Fruit fly (Drosophila melanogaster): Measurements from ENCODE around the gene CG33654.

- TF ChIP-seq CG34367 (tag; optimal IDR thresholded peaks at IDR 0.05) (no peak), Ets98B (GFP tag; IDR thresholded peaks at IDR 0.05) (no peak), CG32121 (GFP tag; IDR thresholded peaks at IDR 0.05) (no peak), rn (GFP tag; IDR thresholded peaks at IDR 0.05) (no peak), CG8159 (tag; optimal IDR thresholded peaks at IDR 0.05) (no peak), CG17806 (tag; optimal IDR thresholded peaks at IDR 0.05) (no peak), gl (tag; optimal IDR thresholded peaks at IDR 0.05) (no peak), CG10348 (GFP tag; IDR thresholded peaks at IDR 0.05) (no peak), Pif1A (GFP tag; optimal IDR thresholded peaks at IDR 0.05) (no peak), CG15710 (tag; optimal IDR thresholded peaks at IDR 0.05) (no peak), EcR (GFP tag; optimal IDR thresholded peaks at IDR 0.05) (no peak), CG13204 (GFP tag; optimal IDR thresholded peaks at IDR 0.05) (no peak), Pif1B (GFP tag; optimal IDR thresholded peaks at IDR 0.05) (no peak)
Measured at dm6 chr3R:9596615-9597014, 13.6 kb upstream of the CG33654 start.

All from whole organism, pupa.